Worm (Caenorhabditis elegans): ENCODE measurements around the gene coel-1.

- no peak for TF ChIP-seq mel-28 (tag; optimal IDR thresholded peaks at IDR 0.05; ENCODE audit: borderline replicate concordance)
- no peak for TF ChIP-seq B0035.1 (tag; optimal IDR thresholded peaks at IDR 0.05)
- no peak for TF ChIP-seq rec-8 (tag; optimal IDR thresholded peaks at IDR 0.05)
- TF ChIP-seq F33H1.4 (GFP tag; IDR thresholded peaks at IDR 0.05) = no peak
- no peak for TF ChIP-seq lin-35 (GFP tag; optimal IDR thresholded peaks at IDR 0.05)
- no peak for TF ChIP-seq ets-4 (GFP tag; optimal IDR thresholded peaks at IDR 0.05)
- no peak for TF ChIP-seq ama-1 (optimal IDR thresholded peaks at IDR 0.05)
- TF ChIP-seq ama-1 (GFP tag; optimal IDR thresholded peaks at IDR 0.05) = no peak
- no peak for TF ChIP-seq F52B5.7 (tag; optimal IDR thresholded peaks at IDR 0.05)
- no peak for TF ChIP-seq K12H6.12 (tag; optimal IDR thresholded peaks at IDR 0.05)
- no peak for TF ChIP-seq hsf-1 (GFP tag; IDR thresholded peaks at IDR 0.05)
- TF ChIP-seq dpl-1 (GFP tag; optimal IDR thresholded peaks at IDR 0.05) = no peak
- no peak for TF ChIP-seq Y79H2A.3 (GFP tag; conservative IDR thresholded peaks at IDR 0.05)
- no peak for TF ChIP-seq ekl-4 (GFP tag; IDR thresholded peaks at IDR 0.05)
- TF ChIP-seq Y53F4B.3 (GFP tag; IDR thresholded peaks at IDR 0.05) = no peak
These were observed 2.9 kb downstream of the coel-1 start for ce11 chrX:4268396-4268795.

Data from whole organism, young adult.